Worm (Caenorhabditis elegans) whole organism, young adult: ENCODE data around the gene kin-26.
A peak's percentile ranks its signal among the peaks of the same experiment; 100 is the strongest.

ENCODE experiments used
- C17E4.6 ChIP-seq: fragments of 200-800 bp; sonication (Bioruptor generic); IDR thresholded peaks from 2 replicates; pipeline ENCODE4 v1.3.6; 2022; ENCODE audit warnings: missing genetic modification reagents, missing genetic modification characterization, missing compliant biosample characterization
- F23B12.7 ChIP-seq: sonication (generic microtip); optimal IDR thresholded peaks from 2 replicates; lab custom pipeline; 2017; ENCODE audit warnings: missing genetic modification characterization, mild to moderate bottlenecking, missing compliant biosample characterization, antibody characterized with exemption, moderate library complexity; ENCODE audit not compliant: insufficient read depth
- F52B5.7 ChIP-seq: sonication (generic microtip); optimal IDR thresholded peaks from 2 replicates; lab custom pipeline; 2016; ENCODE audit warnings: mild to moderate bottlenecking, missing genetic modification characterization, missing compliant biosample characterization
- F55B11.4 ChIP-seq: sonication (generic microtip); optimal IDR thresholded peaks from 2 replicates; lab custom pipeline; 2016; ENCODE audit warnings: missing compliant biosample characterization, missing genetic modification characterization, borderline replicate concordance; ENCODE audit not compliant: insufficient read depth
- F57C9.4 ChIP-seq: sonication (generic microtip); optimal IDR thresholded peaks from 2 replicates; lab custom pipeline; 2017; ENCODE audit warnings: mild to moderate bottlenecking, missing genetic modification characterization, missing compliant biosample characterization
- K11D2.4 ChIP-seq: fragments of 200-800 bp; sonication (Bioruptor generic); IDR thresholded peaks from 2 replicates; pipeline ENCODE4 v1.3.6; 2022; ENCODE audit warnings: missing genetic modification reagents, missing genetic modification characterization, missing compliant biosample characterization
- K12H6.12 ChIP-seq: fragments of 200-800 bp; sonication (Bioruptor generic); optimal IDR thresholded peaks from 2 replicates; lab custom pipeline; 2018; ENCODE audit warnings: mild to moderate bottlenecking, missing genetic modification characterization, missing compliant biosample characterization
- T07F8.4 ChIP-seq: sonication (generic microtip); optimal IDR thresholded peaks from 2 replicates; lab custom pipeline; 2016; ENCODE audit warnings: mild to moderate bottlenecking, missing genetic modification characterization, moderate library complexity, missing compliant biosample characterization
- Y67H2A.10 ChIP-seq: fragments of 200-800 bp; sonication (Bioruptor generic); conservative IDR thresholded peaks from 2 replicates; pipeline ENCODE4 v1.3.6; 2022; ENCODE audit warnings: missing genetic modification reagents, missing genetic modification characterization, missing compliant biosample characterization
- Y79H2A.3 ChIP-seq: fragments of 200-800 bp; sonication (Bioruptor generic); conservative IDR thresholded peaks from 2 replicates; pipeline ENCODE4 v1.3.6; 2022; ENCODE audit warnings: missing genetic modification reagents, missing genetic modification characterization, missing compliant biosample characterization
- Y95B8A.8 ChIP-seq: fragments of 200-800 bp; sonication (Bioruptor generic); IDR thresholded peaks from 2 replicates; pipeline ENCODE4 v1.3.6; 2022; ENCODE audit warnings: missing genetic modification reagents, missing genetic modification characterization, missing compliant biosample characterization
- akir-1 ChIP-seq: fragments of 200-800 bp; sonication (Bioruptor generic); optimal IDR thresholded peaks from 2 replicates; lab custom pipeline; 2018; ENCODE audit warnings: mild to moderate bottlenecking, missing genetic modification characterization, moderate library complexity, missing compliant biosample characterization
- ama-1 ChIP-seq, 3 experiments: fragments of 150-350 bp in 1 of 3; sonication (generic microtip) in 2 of 3; optimal IDR thresholded peaks; 2 replicates each; lab custom pipeline; 2014 to 2018; ENCODE audit warnings: missing biosample characterization in 2 of 3, missing genetic modification characterization in 2 of 3, missing genetic modification reagents in 2 of 3
- aptf-3 ChIP-seq: fragments of 200-800 bp; sonication (Bioruptor generic); IDR thresholded peaks from 2 replicates; pipeline ENCODE4 v1.3.6; 2022; ENCODE audit warnings: missing genetic modification characterization, missing compliant biosample characterization
- attf-3 ChIP-seq: fragments of 200-800 bp; sonication (Bioruptor generic); conservative IDR thresholded peaks from 2 replicates; pipeline ENCODE4 v1.3.6; 2022; ENCODE audit warnings: missing genetic modification reagents, missing genetic modification characterization, missing compliant biosample characterization
- attf-5 ChIP-seq: fragments of 200-800 bp; sonication (Bioruptor generic); optimal IDR thresholded peaks from 2 replicates; lab custom pipeline; 2018; ENCODE audit warnings: mild to moderate bottlenecking, missing genetic modification characterization, missing compliant biosample characterization
- cebp-2 ChIP-seq: fragments of 200-800 bp; sonication (Bioruptor generic); IDR thresholded peaks from 2 replicates; pipeline ENCODE4 v1.3.6; 2022; ENCODE audit warnings: missing genetic modification characterization, missing compliant biosample characterization
- ceh-100 ChIP-seq: fragments of 200-800 bp; sonication (Bioruptor generic); IDR thresholded peaks from 2 replicates; pipeline ENCODE4 v1.3.6; 2022; ENCODE audit warnings: missing genetic modification reagents, missing genetic modification characterization, missing compliant biosample characterization
- ceh-40 ChIP-seq: fragments of 200-800 bp; sonication (Bioruptor generic); IDR thresholded peaks from 2 replicates; pipeline ENCODE4 v1.3.6; 2022; ENCODE audit warnings: missing genetic modification characterization, missing compliant biosample characterization
- chd-7 ChIP-seq: sonication (generic microtip); optimal IDR thresholded peaks from 2 replicates; lab custom pipeline; 2016; ENCODE audit warnings: mild to moderate bottlenecking, missing genetic modification characterization, moderate library complexity, missing compliant biosample characterization
- die-1 ChIP-seq: sonication (generic microtip); optimal IDR thresholded peaks from 2 replicates; lab custom pipeline; 2016; ENCODE audit warnings: missing genotype, mild to moderate bottlenecking, missing genetic modification characterization, missing compliant biosample characterization
- hlh-26 ChIP-seq: fragments of 200-800 bp; sonication (Bioruptor generic); conservative IDR thresholded peaks from 2 replicates; pipeline ENCODE4 v1.3.6; 2022; ENCODE audit warnings: missing genetic modification reagents, missing genetic modification characterization, missing compliant biosample characterization
- hmg-1.2 ChIP-seq: fragments of 200-800 bp; sonication (Bioruptor generic); IDR thresholded peaks from 2 replicates; pipeline ENCODE4 v1.3.6; 2022; ENCODE audit warnings: missing genetic modification reagents, missing genetic modification characterization, missing compliant biosample characterization
- hmg-20 ChIP-seq: fragments of 200-800 bp; sonication (Bioruptor generic); IDR thresholded peaks from 2 replicates; pipeline ENCODE4 v1.3.6; 2022; ENCODE audit warnings: missing genetic modification reagents, missing genetic modification characterization, missing compliant biosample characterization
- let-526 ChIP-seq: fragments of 200-800 bp; sonication (Bioruptor generic); IDR thresholded peaks from 2 replicates; pipeline ENCODE4 v1.3.6; 2022; ENCODE audit warnings: missing genetic modification reagents, missing genetic modification characterization, missing compliant biosample characterization
- let-607 ChIP-seq, 2 experiments: fragments of 200-800 bp in 1 of 2; sonication (Bioruptor generic) in 1 of 2; sonication (generic microtip) in 1 of 2; optimal IDR thresholded peaks; 2 replicates each; lab custom pipeline; 2016 to 2018; ENCODE audit warnings: mild to moderate bottlenecking in 2 of 2, missing compliant biosample characterization in 2 of 2, missing genetic modification characterization in 2 of 2, moderate library complexity in 2 of 2, missing genotype in 1 of 2
- lin-26 ChIP-seq: fragments of 200-800 bp; sonication (Bioruptor generic); IDR thresholded peaks from 2 replicates; pipeline ENCODE4 v1.3.6; 2022; ENCODE audit warnings: missing genetic modification reagents, missing genetic modification characterization, missing compliant biosample characterization
- lin-35 ChIP-seq, 3 experiments: fragments of 150-350 bp in 2 of 3; sonication (generic microtip) in 1 of 3; optimal IDR thresholded peaks; 2 replicates each; lab custom pipeline; 2014 to 2018; ENCODE audit warnings: missing biosample characterization in 3 of 3, missing genetic modification characterization in 3 of 3, missing genetic modification reagents in 3 of 3
- lsy-27 ChIP-seq: sonication (generic microtip); optimal IDR thresholded peaks from 2 replicates; lab custom pipeline; 2017; ENCODE audit warnings: missing genetic modification characterization, mild to moderate bottlenecking, missing compliant biosample characterization, antibody characterized with exemption, missing genotype, borderline replicate concordance; ENCODE audit not compliant: insufficient read depth
- madf-3 ChIP-seq: fragments of 200-800 bp; sonication (Bioruptor generic); IDR thresholded peaks from 2 replicates; pipeline ENCODE4 v1.3.6; 2022; ENCODE audit warnings: missing genetic modification reagents, missing genetic modification characterization, missing compliant biosample characterization
- madf-8 ChIP-seq: fragments of 200-800 bp; sonication (Bioruptor generic); conservative IDR thresholded peaks from 2 replicates; pipeline ENCODE4 v1.3.6; 2022; ENCODE audit warnings: missing genetic modification reagents, missing genetic modification characterization, missing compliant biosample characterization
- mcd-1 ChIP-seq: fragments of 200-800 bp; sonication (Bioruptor generic); IDR thresholded peaks from 2 replicates; pipeline ENCODE4 v1.3.6; 2022; ENCODE audit warnings: missing genetic modification reagents, missing genetic modification characterization, missing compliant biosample characterization
- mel-28 ChIP-seq: sonication (generic microtip); optimal IDR thresholded peaks from 2 replicates; lab custom pipeline; 2016; ENCODE audit warnings: borderline replicate concordance, mild to moderate bottlenecking, missing genetic modification characterization, missing compliant biosample characterization
- mes-4 ChIP-seq: sonication (generic microtip); optimal IDR thresholded peaks from 2 replicates; lab custom pipeline; 2016; ENCODE audit warnings: missing genotype, missing genetic modification characterization, missing compliant biosample characterization
- nfyb-1 ChIP-seq: fragments of 200-800 bp; sonication (Bioruptor generic); IDR thresholded peaks from 2 replicates; pipeline ENCODE4 v1.3.6; 2022; ENCODE audit warnings: missing genetic modification reagents, missing genetic modification characterization, missing compliant biosample characterization
- pbrm-1 ChIP-seq: fragments of 200-800 bp; sonication (Bioruptor generic); IDR thresholded peaks from 2 replicates; pipeline ENCODE4 v1.3.6; 2022; ENCODE audit warnings: missing genetic modification reagents, missing genetic modification characterization, missing compliant biosample characterization
- rec-8 ChIP-seq, 2 experiments: sonication (generic microtip); optimal IDR thresholded peaks; 2 replicates each; lab custom pipeline; 2016; ENCODE audit warnings: mild to moderate bottlenecking in 2 of 2, missing genetic modification characterization in 2 of 2, missing genetic modification reagents in 2 of 2, missing genotype in 2 of 2, missing biosample characterization in 1 of 2, missing compliant biosample characterization in 1 of 2, moderate library complexity in 1 of 2
- repo-1 ChIP-seq: sonication (generic microtip); optimal IDR thresholded peaks from 2 replicates; lab custom pipeline; 2017; ENCODE audit warnings: mild to moderate bottlenecking, missing genetic modification characterization, missing compliant biosample characterization
- rpc-1 ChIP-seq, 2 experiments: fragments of 150-350 bp in 1 of 2; sonication (generic microtip) in 1 of 2; optimal IDR thresholded peaks; 2 replicates each; lab custom pipeline; 2014 to 2018; ENCODE audit warnings: missing biosample characterization in 1 of 2, missing genetic modification characterization in 1 of 2, missing genetic modification reagents in 1 of 2, missing genotype in 1 of 2
- sea-2 ChIP-seq: fragments of 200-800 bp; sonication (Bioruptor generic); IDR thresholded peaks from 2 replicates; pipeline ENCODE4 v1.3.6; 2022; ENCODE audit warnings: missing genetic modification characterization, missing compliant biosample characterization
- snpc-1.1 ChIP-seq: sonication (generic microtip); optimal IDR thresholded peaks from 2 replicates; lab custom pipeline; 2017; ENCODE audit warnings: missing genetic modification characterization, mild to moderate bottlenecking, missing compliant biosample characterization, antibody characterized with exemption, moderate library complexity, missing genotype, missing genetic modification reagents; ENCODE audit not compliant: insufficient read depth
- snpc-1.3 ChIP-seq: sonication (generic microtip); optimal IDR thresholded peaks from 2 replicates; lab custom pipeline; 2017; ENCODE audit warnings: missing genetic modification characterization, mild to moderate bottlenecking, missing compliant biosample characterization, antibody characterized with exemption, moderate library complexity, missing genotype, missing genetic modification reagents; ENCODE audit not compliant: insufficient read depth
- unc-62 ChIP-seq: fragments of 150-350 bp; optimal IDR thresholded peaks from 2 replicates; lab custom pipeline; 2014; ENCODE audit warnings: missing biosample characterization, missing genetic modification reagents, missing genetic modification characterization
- ztf-18 ChIP-seq: sonication (generic microtip); optimal IDR thresholded peaks from 2 replicates; lab custom pipeline; 2016; ENCODE audit warnings: missing genotype, mild to moderate bottlenecking, missing genetic modification characterization, missing compliant biosample characterization
- ztf-25 ChIP-seq: fragments of 200-800 bp; sonication (Bioruptor generic); IDR thresholded peaks from 2 replicates; pipeline ENCODE4 v1.3.6; 2022; ENCODE audit warnings: missing genetic modification reagents, missing genetic modification characterization, missing compliant biosample characterization
- ztf-28 ChIP-seq: fragments of 200-800 bp; sonication (Bioruptor generic); IDR thresholded peaks from 2 replicates; pipeline ENCODE4 v1.3.6; 2022; ENCODE audit warnings: missing genetic modification reagents, missing genetic modification characterization, missing compliant biosample characterization
- ztf-3 ChIP-seq: fragments of 200-800 bp; sonication (Bioruptor generic); optimal IDR thresholded peaks from 2 replicates; lab custom pipeline; 2018; ENCODE audit warnings: mild to moderate bottlenecking, missing genetic modification characterization, missing compliant biosample characterization

The kin-26 gene

ce11 chrIV:7845585-7845984 is 32.1 kb downstream of the kin-26 start (continued):
- TF ChIP-seq cebp-2 (no peak), hmg-20 (no peak), ztf-18 (tag; lab: Kevin White, UChicago) (peak; percentile 39), sea-2 (GFP tag; lab: Robert Waterston, UW) (no peak), F55B11.4 (tag; lab: Kevin White, UChicago) (no peak), C17E4.6 (no peak), let-607 (tag; optimal IDR thresholded peaks at IDR 0.05; lab: Kevin White, UChicago) (peak in 1 of 2 experiments; percentile 38), F57C9.4 (no peak), snpc-1.3 (no peak), lin-35 (GFP tag; optimal IDR thresholded peaks at IDR 0.05; lab: Kevin White, UChicago) (peak in 1 of 3 experiments; percentile 58), repo-1 (peak; percentile 71), ceh-100 (peak; percentile 57), ztf-28 (no peak), K12H6.12 (peak; percentile 79), pbrm-1 (peak; percentile 55), F23B12.7 (tag; lab: Kevin White, UChicago) (no peak), rpc-1 (optimal IDR thresholded peaks at IDR 0.05; lab: Kevin White, UChicago) (no peak), rpc-1 (tag; optimal IDR thresholded peaks at IDR 0.05; lab: Kevin White, UChicago) (no peak), K11D2.4 (GFP tag; lab: Robert Waterston, UW) (0 out of 2 replicates have a peak, but pooled peaks have one; percentile 24), mel-28 (tag; lab: Kevin White, UChicago) (no peak), attf-3 (GFP tag; lab: Robert Waterston, UW) (no peak), Y79H2A.3 (GFP tag; lab: Robert Waterston, UW) (no peak), madf-8 (GFP tag; lab: Robert Waterston, UW) (no peak), lin-26 (peak; percentile 22; the same call in 1 of the 2 replicates), aptf-3 (GFP tag; lab: Robert Waterston, UW) (no peak), rec-8 (tag; optimal IDR thresholded peaks at IDR 0.05; lab: Kevin White, UChicago) (no peak), unc-62 (GFP tag; lab: Kevin White, UChicago) (no peak), T07F8.4 (tag; lab: Kevin White, UChicago) (no peak), F52B5.7 (peak; percentile 78), ama-1 (optimal IDR thresholded peaks at IDR 0.05; lab: Kevin White, UChicago) (no peak), ama-1 (GFP tag; optimal IDR thresholded peaks at IDR 0.05; lab: Kevin White, UChicago) (no peak), let-526 (GFP tag; lab: Robert Waterston, UW) (no peak), akir-1 (GFP tag; lab: Kevin White, UChicago) (no peak), Y67H2A.10 (GFP tag; lab: Robert Waterston, UW) (no peak), attf-5 (GFP tag; lab: Kevin White, UChicago) (peak; percentile 56), ceh-40 (no peak), madf-3 (GFP tag; lab: Robert Waterston, UW) (no peak), die-1 (tag; lab: Kevin White, UChicago) (peak; percentile 53), snpc-1.1 (tag; lab: Kevin White, UChicago) (no peak), lsy-27 (tag; lab: Kevin White, UChicago) (peak; percentile 51), nfyb-1 (0 out of 2 replicates have a peak, but pooled peaks have one; percentile 56), ztf-3 (no peak), mcd-1 (GFP tag; lab: Robert Waterston, UW) (peak; percentile 67), ztf-25 (GFP tag; lab: Robert Waterston, UW) (no peak), hlh-26 (GFP tag; lab: Robert Waterston, UW) (no peak), hmg-1.2 (peak; percentile 80), Y95B8A.8 (GFP tag; lab: Robert Waterston, UW) (no peak), mes-4 (no peak), chd-7 (tag; lab: Kevin White, UChicago) (peak; percentile 67)
